Worm (Caenorhabditis elegans): ENCODE measurements around the gene T19A5.3.

DNA sequence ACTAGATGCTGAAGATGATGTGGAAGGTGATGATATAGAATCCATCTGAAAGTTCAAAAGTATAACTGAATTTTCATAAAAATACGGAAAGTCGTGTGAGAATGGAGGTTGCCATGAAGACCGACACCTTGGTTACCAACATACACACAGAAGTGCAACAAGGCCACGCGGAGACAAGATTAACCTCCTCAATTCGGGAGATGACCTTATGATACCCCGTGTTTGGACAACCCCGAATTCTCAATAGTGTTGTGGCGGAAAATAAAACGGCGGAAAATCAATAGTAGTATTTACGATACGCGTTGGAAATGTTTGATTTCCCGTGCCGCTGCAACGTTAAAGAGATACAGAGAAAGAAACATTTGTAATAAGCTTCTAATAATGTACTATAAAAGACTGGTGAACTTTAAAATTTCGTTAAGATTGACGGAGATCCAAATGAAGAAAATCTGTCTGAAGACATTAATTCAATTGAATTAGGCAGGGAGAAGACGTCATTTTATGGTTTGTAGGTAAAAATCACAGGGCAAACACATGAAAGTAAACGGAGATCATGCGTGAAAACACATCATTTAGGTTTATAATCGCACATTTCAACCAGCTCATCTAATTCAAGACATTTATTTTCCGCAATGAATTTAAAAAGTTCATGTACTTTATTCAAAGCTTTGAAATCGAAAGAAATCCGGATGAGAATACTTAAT lies 20.3 kb upstream of the T19A5.3 start, which contains the start of gene nhr-44:
- TF ChIP-seq hlh-30 (tag; optimal IDR thresholded peaks at IDR 0.05; ENCODE audit: insufficient read depth) = no peak
- no peak for TF ChIP-seq dve-1 (tag; optimal IDR thresholded peaks at IDR 0.05)
- no peak for TF ChIP-seq C38D4.7 (GFP tag; optimal IDR thresholded peaks at IDR 0.05)
- TF ChIP-seq ceh-18 (tag; optimal IDR thresholded peaks at IDR 0.05) = no peak
- no peak for TF ChIP-seq lin-11 (tag; optimal IDR thresholded peaks at IDR 0.05)
- no peak for TF ChIP-seq hlh-13 (GFP tag; optimal IDR thresholded peaks at IDR 0.05)
- TF ChIP-seq mec-3 (tag; optimal IDR thresholded peaks at IDR 0.05; ENCODE audit: borderline replicate concordance) = no peak
- no peak for TF ChIP-seq madf-2 (tag; optimal IDR thresholded peaks at IDR 0.05)
- TF ChIP-seq tbx-7 (tag; optimal IDR thresholded peaks at IDR 0.05) = no peak
- TF ChIP-seq fkh-10 (GFP tag; optimal IDR thresholded peaks at IDR 0.05) = no peak
- TF ChIP-seq pha-4 (tag; optimal IDR thresholded peaks at IDR 0.05) = no peak
- TF ChIP-seq zip-5 (tag; optimal IDR thresholded peaks at IDR 0.05) = no peak
- TF ChIP-seq elt-4 (tag; optimal IDR thresholded peaks at IDR 0.05) = no peak
